Worm (Caenorhabditis elegans) whole organism, L2 larva: ENCODE results near the gene T08D10.3.

Experiments used
- aly-2 ChIP-seq: fragments of 150-350 bp; optimal IDR thresholded peaks from 2 replicates; lab custom pipeline; 2014; ENCODE audit warnings: missing biosample characterization, missing genetic modification characterization
- egl-27 ChIP-seq: sonication (generic microtip); optimal IDR thresholded peaks from 3 replicates; lab custom pipeline; 2017; ENCODE audit warnings: missing biosample characterization, missing genetic modification reagents, missing genetic modification characterization
- elt-3 ChIP-seq: sonication (generic microtip); optimal IDR thresholded peaks from 2 replicates; lab custom pipeline; 2017; ENCODE audit warnings: missing biosample characterization, missing genetic modification characterization
- fos-1 ChIP-seq: fragments of 150-350 bp; optimal IDR thresholded peaks from 2 replicates; lab custom pipeline; 2014; ENCODE audit warnings: missing biosample characterization, missing genetic modification characterization
- lin-39 ChIP-seq: fragments of 150-350 bp; optimal IDR thresholded peaks from 2 replicates; lab custom pipeline; 2014; ENCODE audit warnings: missing biosample characterization, missing genetic modification reagents, missing genetic modification characterization
- lsy-2 ChIP-seq, 2 experiments: fragments of 150-350 bp in 1 of 2; sonication (generic microtip) in 1 of 2; optimal IDR thresholded peaks; 2 replicates each; lab custom pipeline; 2014 to 2017; ENCODE audit warnings: missing biosample characterization in 2 of 2, missing genetic modification characterization in 2 of 2
- nhr-11 ChIP-seq: fragments of 150-350 bp; optimal IDR thresholded peaks from 2 replicates; lab custom pipeline; 2014; ENCODE audit warnings: missing biosample characterization, missing genetic modification characterization
- nhr-129 ChIP-seq: fragments of 150-350 bp; optimal IDR thresholded peaks from 2 replicates; lab custom pipeline; 2014; ENCODE audit warnings: missing biosample characterization, missing genetic modification characterization
- nhr-237 ChIP-seq: fragments of 150-350 bp; optimal IDR thresholded peaks from 2 replicates; lab custom pipeline; 2014; ENCODE audit warnings: missing biosample characterization, missing genetic modification characterization
- sma-3 ChIP-seq: sonication (generic microtip); optimal IDR thresholded peaks from 2 replicates; lab custom pipeline; 2016; ENCODE audit warnings: missing genetic modification reagents, missing genetic modification characterization, missing compliant biosample characterization
- sma-9 ChIP-seq, 2 experiments: fragments of 150-350 bp in 1 of 2; sonication (generic microtip) in 1 of 2; optimal IDR thresholded peaks; 2 replicates each; lab custom pipeline; 2014 to 2016; ENCODE audit warnings: missing genetic modification characterization in 2 of 2, mild to moderate bottlenecking in 1 of 2, missing biosample characterization in 1 of 2, missing compliant biosample characterization in 1 of 2, missing genetic modification reagents in 1 of 2, moderate library complexity in 1 of 2
- snpc-4 ChIP-seq: fragments of 150-350 bp; optimal IDR thresholded peaks from 2 replicates; lab custom pipeline; 2014; ENCODE audit warnings: missing biosample characterization, missing genetic modification characterization
- unc-62 ChIP-seq: fragments of 150-350 bp; optimal IDR thresholded peaks from 2 replicates; lab custom pipeline; 2014; ENCODE audit warnings: missing biosample characterization, missing genetic modification reagents, missing genetic modification characterization

DNA sequence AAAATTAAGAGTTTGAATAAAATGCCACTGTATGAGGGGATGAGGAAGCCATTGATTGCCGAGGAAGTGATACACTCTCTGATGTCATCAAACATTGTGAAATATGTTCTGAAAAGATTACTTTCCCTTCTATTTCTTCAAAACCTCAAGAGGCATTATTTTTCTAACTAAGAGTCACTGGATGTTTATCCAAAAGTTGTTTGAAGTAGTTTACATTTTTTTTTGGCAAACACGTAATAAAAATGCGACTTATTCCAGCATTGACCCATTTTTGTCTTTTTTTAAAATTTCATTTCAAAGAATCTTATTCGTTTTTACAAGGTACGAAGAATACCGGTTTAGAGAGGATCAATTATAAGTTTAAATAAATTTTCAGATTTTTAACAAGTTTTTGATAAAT, 48.0 kb upstream of the T08D10.3 start, which contains the start of gene Y62H9A.11:
- no peak for TF ChIP-seq lin-39 (tag; lab: Kevin White, UChicago)
- TF ChIP-seq nhr-11 (tag; lab: Kevin White, UChicago): no peak
- no peak for TF ChIP-seq lsy-2 (tag; optimal IDR thresholded peaks at IDR 0.05; lab: Kevin White, UChicago)
- TF ChIP-seq fos-1 (tag; lab: Kevin White, UChicago): no peak
- TF ChIP-seq unc-62: no peak
- TF ChIP-seq sma-3: no peak
- no peak for TF ChIP-seq elt-3
- TF ChIP-seq nhr-129 (tag; lab: Kevin White, UChicago): no peak
- no peak for TF ChIP-seq sma-9 (GFP tag; optimal IDR thresholded peaks at IDR 0.05; lab: Kevin White, UChicago)
- no peak for TF ChIP-seq sma-9 (tag; optimal IDR thresholded peaks at IDR 0.05; lab: Kevin White, UChicago)
- TF ChIP-seq snpc-4 (tag; lab: Kevin White, UChicago): no peak
- no peak for TF ChIP-seq nhr-237
- TF ChIP-seq aly-2 (tag; lab: Kevin White, UChicago): no peak
- no peak for TF ChIP-seq egl-27
